Fruit fly (Drosophila melanogaster): ENCODE measurements around the gene CG3407.

CG3407 gene

DNA sequence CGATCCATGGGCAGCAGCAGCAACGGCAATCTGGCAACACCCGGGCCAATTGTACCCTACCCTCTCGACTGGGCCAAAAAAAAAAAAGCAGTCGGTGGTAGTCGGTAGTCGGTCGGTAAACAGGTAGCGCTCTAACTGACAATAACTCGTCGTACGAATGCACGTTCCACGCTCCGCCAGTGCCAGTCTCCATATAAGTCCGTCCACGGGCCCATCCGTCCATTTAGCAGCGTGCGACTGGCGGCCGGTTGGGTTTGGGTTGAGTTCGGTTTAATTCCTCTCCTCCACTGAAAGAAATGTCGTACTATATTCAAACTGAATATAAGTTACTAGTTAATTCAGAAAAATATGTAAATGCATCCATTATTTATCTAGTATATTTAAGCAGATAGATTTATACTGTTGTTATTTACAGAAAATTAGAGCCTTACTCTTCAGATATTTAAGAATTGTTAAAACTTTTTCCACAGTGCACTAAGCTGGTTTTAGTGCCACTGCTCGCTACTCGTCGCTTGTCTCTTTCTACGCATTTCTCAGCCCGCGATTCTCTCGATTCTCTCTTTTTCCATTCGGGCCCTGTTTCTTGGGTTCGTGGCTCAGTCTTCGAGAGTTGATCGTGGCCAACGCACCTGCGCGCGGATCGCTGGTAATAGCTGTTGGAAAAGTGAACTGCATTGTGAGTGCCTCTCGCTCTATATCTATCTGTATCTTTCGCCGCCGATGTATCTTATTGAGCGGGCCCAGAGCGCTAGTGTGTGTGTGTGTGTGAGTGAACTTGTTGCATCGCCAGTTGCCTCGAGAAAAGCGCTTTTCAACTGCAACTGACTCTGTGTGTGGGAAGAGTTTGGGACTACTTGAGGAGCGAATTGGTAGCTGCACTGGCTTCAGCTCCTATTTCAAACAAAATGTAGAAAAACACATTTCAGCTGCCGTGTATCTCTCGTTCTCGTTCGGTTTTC, 41.8 kb downstream of the CG3407 start, which contains the start of gene bowl (continued):
- TF ChIP-seq wor (GFP tag; IDR thresholded peaks at IDR 0.05) (peak; percentile 95), HLH4C (GFP tag; IDR thresholded peaks at IDR 0.05; ENCODE audit: partially characterized antibody) (0 out of 3 replicates have a peak, but pooled peaks have one; percentile 10), Doc2 (GFP tag; IDR thresholded peaks at IDR 0.05) (peak; percentile 75; the same call in 1 of the 2 replicates), tio (GFP tag; optimal IDR thresholded peaks at IDR 0.05) (peak; percentile 96), CG5953 (GFP tag; IDR thresholded peaks at IDR 0.05) (peak; percentile 89), CG15269 (tag; optimal IDR thresholded peaks at IDR 0.05) (peak; percentile 98), ftz-f1 (GFP tag; optimal IDR thresholded peaks at IDR 0.05) (peak; percentile 9), Ets65A (GFP tag) (peak; percentile 90), CG4820 (GFP tag; optimal IDR thresholded peaks at IDR 0.05) (peak; percentile 94), CHES-1-like (GFP tag; optimal IDR thresholded peaks at IDR 0.05) (peak; percentile 93), gcm (GFP tag; optimal IDR thresholded peaks at IDR 0.05) (peak; percentile 98), grau (tag; optimal IDR thresholded peaks at IDR 0.05) (peak; percentile 94), ranshi (GFP tag; IDR thresholded peaks at IDR 0.05) (peak; percentile 96), Side (GFP tag; optimal IDR thresholded peaks at IDR 0.05) (peak; percentile 93), amos (GFP tag; IDR thresholded peaks at IDR 0.05; ENCODE audit: partially characterized antibody) (peak; percentile 30; the same call in 1 of the 2 replicates), Ravus (GFP tag; IDR thresholded peaks at IDR 0.05) (peak; percentile 82), slp2 (GFP tag; optimal IDR thresholded peaks at IDR 0.05) (peak; percentile 92), CG15514 (GFP tag; optimal IDR thresholded peaks at IDR 0.05) (peak; percentile 75), dmrt99B (tag; optimal IDR thresholded peaks at IDR 0.05) (peak; percentile 95), cad (GFP tag; optimal IDR thresholded peaks at IDR 0.05) (peak; percentile 21), CG17612 (GFP tag; IDR thresholded peaks at IDR 0.05) (peak; percentile 90), zf30C (GFP tag; optimal IDR thresholded peaks at IDR 0.05) (peak; percentile 99), ase (GFP tag; IDR thresholded peaks at IDR 0.05) (peak; percentile 94), CG1647 (GFP tag; optimal IDR thresholded peaks at IDR 0.05) (peak; percentile 79), CG34224 (GFP tag; IDR thresholded peaks at IDR 0.05; ENCODE audit: partially characterized antibody) (0 out of 3 replicates have a peak, but pooled peaks have one; percentile 21), CG18476 (GFP tag; optimal IDR thresholded peaks at IDR 0.05) (peak; percentile 91), CG8359 (GFP tag; optimal IDR thresholded peaks at IDR 0.05; ENCODE audit: borderline replicate concordance) (peak; percentile 77), ewg (GFP tag; optimal IDR thresholded peaks at IDR 0.05) (peak; percentile 91), org-1 (GFP tag; optimal IDR thresholded peaks at IDR 0.05) (peak; percentile 96), sc (optimal IDR thresholded peaks at IDR 0.05) (no peak), sc (GFP tag; optimal IDR thresholded peaks at IDR 0.05) (peak; percentile 96), dan (GFP tag; IDR thresholded peaks at IDR 0.05) (peak; percentile 91), nau (GFP tag; optimal IDR thresholded peaks at IDR 0.05) (peak; percentile 91), Stat92E (GFP tag; optimal IDR thresholded peaks at IDR 0.05) (peak in 2 of 3 experiments; percentile 38 to 84), exex (tag; optimal IDR thresholded peaks at IDR 0.05) (peak; percentile 42), slbo (GFP tag; IDR thresholded peaks at IDR 0.05) (peak; percentile 97), sima (GFP tag; optimal IDR thresholded peaks at IDR 0.05) (peak; percentile 77), CG30403 (GFP tag; optimal IDR thresholded peaks at IDR 0.05) (peak; percentile 98), Fer1 (GFP tag; optimal IDR thresholded peaks at IDR 0.05) (peak; percentile 91), klu (GFP tag; IDR thresholded peaks at IDR 0.05) (peak; percentile 94), CG34376 (GFP tag; optimal IDR thresholded peaks at IDR 0.05) (peak; percentile 19), CG16813 (GFP tag; IDR thresholded peaks at IDR 0.05; ENCODE audit: partially characterized antibody) (no peak), CG9437 (GFP tag; optimal IDR thresholded peaks at IDR 0.05) (peak; percentile 91), CG3407 (GFP tag; optimal IDR thresholded peaks at IDR 0.05) (peak; percentile 93), prd (optimal IDR thresholded peaks at IDR 0.05) (no peak), prd (GFP tag; IDR thresholded peaks at IDR 0.05) (peak; percentile 98), CG9727 (GFP tag; optimal IDR thresholded peaks at IDR 0.05) (peak; percentile 97), CG3726 (GFP tag; IDR thresholded peaks at IDR 0.05) (peak; percentile 96)

Data from whole organism, embryonic.